Fruit fly (Drosophila melanogaster) whole organism, embryonic: ENCODE measurements around the gene AP-2mu.

ENCODE experiments used
- Atf-2 ChIP-seq: fragments of 200-800 bp; sonication (Bioruptor generic); optimal IDR thresholded peaks from 2 replicates; lab custom pipeline; 2016; ENCODE audit warnings: missing biosample characterization, missing genetic modification characterization
- B-H2 ChIP-seq: fragments of 200-800 bp; sonication (Bioruptor generic); optimal IDR thresholded peaks from 2 replicates; lab custom pipeline; 2018; ENCODE audit warnings: missing biosample characterization, mild to moderate bottlenecking, missing genetic modification characterization
- CG11696 ChIP-seq: fragments of 200-800 bp; sonication (Bioruptor generic); IDR thresholded peaks from 2 replicates; pipeline ENCODE4 v1.3.6; 2022; ENCODE audit warnings: missing biosample characterization, missing genetic modification characterization
- CG12104 ChIP-seq: fragments of 200-800 bp; sonication (Bioruptor generic); optimal IDR thresholded peaks from 3 replicates; lab custom pipeline; 2016; ENCODE audit warnings: missing biosample characterization, missing genetic modification characterization
- CG1529 ChIP-seq: fragments of 200-800 bp; sonication (Bioruptor generic); optimal IDR thresholded peaks from 3 replicates; lab custom pipeline; 2018; ENCODE audit warnings: missing biosample characterization, missing genetic modification characterization
- CG17385 ChIP-seq: fragments of 200-800 bp; sonication (Bioruptor generic); optimal IDR thresholded peaks from 3 replicates; lab custom pipeline; 2018; ENCODE audit warnings: missing biosample characterization, mild to moderate bottlenecking, missing genetic modification characterization
- CG17829 ChIP-seq: fragments of 200-800 bp; optimal IDR thresholded peaks from 2 replicates; lab custom pipeline; 2019; ENCODE audit warnings: missing biosample characterization, mild to moderate bottlenecking, missing genetic modification characterization, moderate library complexity
- CG2120 ChIP-seq: fragments of 200-800 bp; sonication (Bioruptor generic); optimal IDR thresholded peaks from 3 replicates; lab custom pipeline; 2016; ENCODE audit warnings: missing biosample characterization, missing genetic modification characterization
- CG31224 ChIP-seq: fragments of 200-800 bp; sonication (Bioruptor generic); IDR thresholded peaks from 2 replicates; pipeline ENCODE4 v1.3.6; 2022; ENCODE audit warnings: missing biosample characterization, missing genetic modification characterization
- CG31365 ChIP-seq: fragments of 200-800 bp; sonication (Bioruptor generic); optimal IDR thresholded peaks from 2 replicates; lab custom pipeline; 2018; ENCODE audit warnings: missing biosample characterization, mild to moderate bottlenecking, missing genetic modification characterization
- CG32532 ChIP-seq: fragments of 200-800 bp; sonication (Bioruptor generic); IDR thresholded peaks from 2 replicates; pipeline ENCODE4 v1.3.6; 2022; ENCODE audit warnings: missing biosample characterization, missing genetic modification characterization
- CG3838 ChIP-seq: fragments of 200-800 bp; sonication (Bioruptor generic); optimal IDR thresholded peaks from 3 replicates; lab custom pipeline; 2016; ENCODE audit warnings: missing biosample characterization, missing genetic modification characterization
- CG3847 ChIP-seq: fragments of 200-800 bp; sonication (Bioruptor generic); IDR thresholded peaks from 2 replicates; pipeline ENCODE4 v1.3.6; 2022; ENCODE audit warnings: missing biosample characterization, missing genetic modification characterization
- CG4360 ChIP-seq: fragments of 200-800 bp; sonication (Bioruptor generic); IDR thresholded peaks from 2 replicates; pipeline ENCODE4 v1.3.6; 2022; ENCODE audit warnings: missing biosample characterization, missing genetic modification characterization
- CG4707 ChIP-seq: fragments of 200-800 bp; sonication (Bioruptor generic); optimal IDR thresholded peaks from 2 replicates; lab custom pipeline; 2018; ENCODE audit warnings: missing biosample characterization, mild to moderate bottlenecking, missing genetic modification characterization, moderate library complexity
- CG5245 ChIP-seq: fragments of 200-800 bp; sonication (Bioruptor generic); optimal IDR thresholded peaks from 3 replicates; lab custom pipeline; 2016; ENCODE audit warnings: missing biosample characterization, missing genetic modification characterization
- CG6683 ChIP-seq: fragments of 200-800 bp; sonication (Bioruptor generic); optimal IDR thresholded peaks from 2 replicates; lab custom pipeline; 2017; ENCODE audit warnings: missing biosample characterization, mild to moderate bottlenecking, missing genetic modification characterization, missing genetic modification reagents
- CG8765 ChIP-seq: fragments of 200-800 bp; sonication (Bioruptor generic); IDR thresholded peaks from 2 replicates; pipeline ENCODE4 v1.3.6; 2022; ENCODE audit warnings: missing biosample characterization, missing genetic modification characterization
- CG9932 ChIP-seq: fragments of 200-800 bp; sonication (Bioruptor generic); IDR thresholded peaks from 2 replicates; pipeline ENCODE4 v1.3.6; 2022; ENCODE audit warnings: missing biosample characterization, missing genetic modification characterization
- Dek ChIP-seq: fragments of 200-800 bp; sonication (Bioruptor generic); optimal IDR thresholded peaks from 3 replicates; lab custom pipeline; 2019; ENCODE audit warnings: missing biosample characterization, mild to moderate bottlenecking, missing genetic modification characterization, moderate library complexity
- Doc3 ChIP-seq: fragments of 200-800 bp; sonication (Bioruptor generic); IDR thresholded peaks from 3 replicates; pipeline ENCODE4 v1.3.6; 2022; ENCODE audit warnings: missing biosample characterization, missing genetic modification characterization; ENCODE audit not compliant: partially characterized antibody
- HLH3B ChIP-seq: fragments of 200-800 bp; sonication (Bioruptor generic); IDR thresholded peaks from 2 replicates; pipeline ENCODE4 v1.3.6; 2022; ENCODE audit warnings: missing biosample characterization, missing genetic modification characterization
- MTF-1 ChIP-seq: fragments of 200-800 bp; sonication (Bioruptor generic); optimal IDR thresholded peaks from 2 replicates; lab custom pipeline; 2018; ENCODE audit warnings: missing biosample characterization, mild to moderate bottlenecking, missing genetic modification characterization, borderline replicate concordance
- Med ChIP-seq: fragments of 200-800 bp; sonication (Bioruptor generic); peaks from one replicate; lab custom pipeline; 2016; ENCODE audit warnings: missing biosample characterization, missing genetic modification characterization, mild to moderate bottlenecking, inconsistent platforms, moderate library complexity
- NC2α ChIP-seq: fragments of 200-800 bp; sonication (Bioruptor generic); optimal IDR thresholded peaks from 2 replicates; lab custom pipeline; 2016; ENCODE audit warnings: missing biosample characterization, missing genetic modification characterization
- Nf-YC ChIP-seq: fragments of 200-800 bp; optimal IDR thresholded peaks from 3 replicates; lab custom pipeline; 2019; ENCODE audit warnings: missing biosample characterization, mild to moderate bottlenecking, missing genetic modification characterization, moderate library complexity
- Sry-β ChIP-seq: fragments of 200-800 bp; sonication (Bioruptor generic); optimal IDR thresholded peaks from 2 replicates; lab custom pipeline; 2018; ENCODE audit warnings: missing biosample characterization, mild to moderate bottlenecking, missing genetic modification characterization, moderate library complexity
- Tbp ChIP-seq: fragments of >200 bp; optimal IDR thresholded peaks from 2 replicates; lab custom pipeline; 2018; ENCODE audit warnings: missing biosample characterization, missing genetic modification characterization
- Usf ChIP-seq: fragments of 200-800 bp; sonication (Bioruptor generic); optimal IDR thresholded peaks from 2 replicates; lab custom pipeline; 2017; ENCODE audit warnings: missing genotype, missing biosample characterization, missing genetic modification characterization
- amos ChIP-seq: fragments of 200-800 bp; sonication (Bioruptor generic); IDR thresholded peaks from 2 replicates; pipeline ENCODE4 v1.3.6; 2022; ENCODE audit warnings: missing biosample characterization, missing genetic modification characterization; ENCODE audit not compliant: partially characterized antibody
- bab2 ChIP-seq: fragments of 200-800 bp; sonication (Bioruptor generic); optimal IDR thresholded peaks from 2 replicates; lab custom pipeline; 2016; ENCODE audit warnings: missing biosample characterization, missing genetic modification characterization
- cato ChIP-seq: fragments of 200-800 bp; sonication (Bioruptor generic); optimal IDR thresholded peaks from 2 replicates; lab custom pipeline; 2016; ENCODE audit warnings: missing biosample characterization, missing genetic modification characterization, borderline replicate concordance
- caup ChIP-seq: fragments of 200-800 bp; sonication (Bioruptor generic); optimal IDR thresholded peaks from 3 replicates; lab custom pipeline; 2017; ENCODE audit warnings: missing biosample characterization, mild to moderate bottlenecking, missing genetic modification characterization, moderate library complexity; ENCODE audit not compliant: severe bottlenecking
- cg ChIP-seq: fragments of 200-800 bp; sonication (Bioruptor generic); optimal IDR thresholded peaks from 3 replicates; lab custom pipeline; 2019; ENCODE audit warnings: missing biosample characterization, mild to moderate bottlenecking, missing genetic modification characterization, moderate library complexity
- crp ChIP-seq, 2 experiments: fragments of 200-800 bp; sonication (Bioruptor generic); optimal IDR thresholded peaks; 2 replicates in 1 of 2; 3 replicates in 1 of 2; lab custom pipeline; 2017; ENCODE audit warnings: missing biosample characterization in 2 of 2, missing genetic modification characterization in 2 of 2, mild to moderate bottlenecking in 1 of 2, moderate library complexity in 1 of 2
- esg ChIP-seq: fragments of 200-800 bp; sonication (Bioruptor generic); conservative IDR thresholded peaks from 2 replicates; pipeline ENCODE4 v1.3.6; 2022; ENCODE audit warnings: missing biosample characterization, missing genetic modification characterization
- gro ChIP-seq: fragments of 200-800 bp; sonication (Bioruptor generic); optimal IDR thresholded peaks from 2 replicates; lab custom pipeline; 2016; ENCODE audit warnings: missing biosample characterization, missing genetic modification characterization
- hbn ChIP-seq: fragments of 200-800 bp; sonication (Bioruptor generic); IDR thresholded peaks from 2 replicates; pipeline ENCODE4 v1.3.6; 2022; ENCODE audit warnings: missing biosample characterization, missing genetic modification characterization; ENCODE audit not compliant: partially characterized antibody
- lmd ChIP-seq: fragments of 200-800 bp; sonication (Bioruptor generic); IDR thresholded peaks from 2 replicates; pipeline ENCODE4 v1.3.6; 2022; ENCODE audit warnings: missing biosample characterization, missing genetic modification characterization
- lola ChIP-seq, 3 experiments: fragments of >200 bp in 2 of 3; fragments of 200-800 bp in 1 of 3; sonication (Bioruptor generic) in 1 of 3; optimal IDR thresholded peaks; 2 replicates each; lab custom pipeline; 2017 to 2019; ENCODE audit warnings: missing biosample characterization in 3 of 3, missing genetic modification characterization in 3 of 3, mild to moderate bottlenecking in 1 of 3, moderate library complexity in 1 of 3
- mirr ChIP-seq: fragments of 200-800 bp; sonication (Bioruptor generic); optimal IDR thresholded peaks from 3 replicates; lab custom pipeline; 2018; ENCODE audit warnings: missing biosample characterization, mild to moderate bottlenecking, missing genetic modification characterization
- odd ChIP-seq: fragments of 200-800 bp; sonication (Bioruptor generic); optimal IDR thresholded peaks from 2 replicates; lab custom pipeline; 2017; ENCODE audit warnings: missing biosample characterization, mild to moderate bottlenecking, missing genetic modification characterization
- sens-2 ChIP-seq: fragments of 200-800 bp; sonication (Bioruptor generic); IDR thresholded peaks from 2 replicates; pipeline ENCODE4 v1.3.6; 2022; ENCODE audit warnings: missing biosample characterization, missing genetic modification characterization
- sisA ChIP-seq: fragments of 200-800 bp; sonication (Bioruptor generic); IDR thresholded peaks from 2 replicates; pipeline ENCODE4 v1.3.6; 2022; ENCODE audit warnings: missing biosample characterization, missing genetic modification characterization
- tin ChIP-seq: fragments of 200-800 bp; sonication (Bioruptor generic); optimal IDR thresholded peaks from 3 replicates; lab custom pipeline; 2016; ENCODE audit warnings: missing biosample characterization, missing genetic modification characterization
- tx ChIP-seq: fragments of 200-800 bp; sonication (Bioruptor generic); optimal IDR thresholded peaks from 2 replicates; lab custom pipeline; 2016; ENCODE audit warnings: missing biosample characterization, missing genetic modification characterization
- usp ChIP-seq: fragments of >200 bp; optimal IDR thresholded peaks from 2 replicates; lab custom pipeline; 2017; ENCODE audit warnings: missing biosample characterization, missing genetic modification characterization
- wdn ChIP-seq: fragments of 200-800 bp; sonication (Bioruptor generic); IDR thresholded peaks from 2 replicates; pipeline ENCODE4 v1.3.6; 2022; ENCODE audit warnings: missing biosample characterization, missing genetic modification characterization
- zen ChIP-seq: fragments of 200-800 bp; sonication (Bioruptor generic); optimal IDR thresholded peaks from 3 replicates; lab custom pipeline; 2018; ENCODE audit warnings: missing biosample characterization, mild to moderate bottlenecking, missing genetic modification characterization, moderate library complexity
- zf30C ChIP-seq: fragments of 200-800 bp; sonication (Bioruptor generic); optimal IDR thresholded peaks from 3 replicates; lab custom pipeline; 2018; ENCODE audit warnings: missing biosample characterization, mild to moderate bottlenecking, missing genetic modification characterization
- zfh1 ChIP-seq: fragments of 200-800 bp; sonication (Bioruptor generic); IDR thresholded peaks from 3 replicates; pipeline ENCODE4 v1.3.6; 2022; ENCODE audit warnings: missing biosample characterization, missing genetic modification characterization

Gene AP-2mu

dm6 chr3R:22487037-22487492 is 24.8 kb downstream of the AP-2mu start, which contains the start of gene Pfdn5 (continued):
- TF ChIP-seq Usf (no peak), CG11696 (no peak), CG31224 (GFP tag; lab: Robert Waterston, UW) (no peak), CG4360 (no peak), zfh1 (GFP tag; lab: Robert Waterston, UW) (no peak), CG9932 (GFP tag; lab: Robert Waterston, UW) (no peak), Tbp (GFP tag; lab: Kevin White, UChicago) (no peak), tin (GFP tag; lab: Kevin White, UChicago) (no peak), amos (GFP tag; lab: Robert Waterston, UW) (peak; percentile 77), crp (GFP tag; optimal IDR thresholded peaks at IDR 0.05; lab: Kevin White, UChicago) (peak in 1 of 2 experiments; percentile 38), HLH3B (no peak), Nf-YC (tag; lab: Kevin White, UChicago) (no peak), mirr (no peak), lola (GFP tag; optimal IDR thresholded peaks at IDR 0.05; lab: Kevin White, UChicago) (no peak), CG17385 (GFP tag; lab: Kevin White, UChicago) (no peak), wdn (GFP tag; lab: Robert Waterston, UW) (no peak), Sry-β (peak; percentile 60), zen (tag; lab: Kevin White, UChicago) (no peak), usp (GFP tag; lab: Kevin White, UChicago) (no peak), zf30C (GFP tag; lab: Kevin White, UChicago) (no peak), lmd (no peak), Med (GFP tag; lab: Kevin White, UChicago) (peak; percentile 87), CG3838 (GFP tag; lab: Kevin White, UChicago) (no peak), CG2120 (GFP tag; lab: Kevin White, UChicago) (peak; percentile 49), cg (no peak), CG12104 (no peak), caup (GFP tag; lab: Kevin White, UChicago) (no peak), MTF-1 (GFP tag; lab: Kevin White, UChicago) (no peak), sisA (no peak), hbn (GFP tag; lab: Robert Waterston, UW) (peak; percentile 74), CG5245 (GFP tag; lab: Kevin White, UChicago) (no peak), CG32532 (GFP tag; lab: Robert Waterston, UW) (no peak), odd (GFP tag; lab: Kevin White, UChicago) (no peak), bab2 (GFP tag; lab: Kevin White, UChicago) (no peak), sens-2 (GFP tag; lab: Robert Waterston, UW) (no peak), cato (GFP tag; lab: Kevin White, UChicago) (no peak), CG4707 (no peak), NC2α (GFP tag; lab: Kevin White, UChicago) (no peak), CG8765 (GFP tag; lab: Robert Waterston, UW) (no peak), CG31365 (no peak), CG17829 (tag; lab: Kevin White, UChicago) (no peak), CG6683 (GFP tag; lab: Kevin White, UChicago) (no peak), B-H2 (GFP tag; lab: Kevin White, UChicago) (peak; percentile 38), Doc3 (GFP tag; lab: Robert Waterston, UW) (peak; percentile 62; the same call in 2 of the 3 replicates), Dek (tag; lab: Kevin White, UChicago) (no peak), gro (GFP tag; lab: Kevin White, UChicago) (no peak), CG1529 (GFP tag; lab: Kevin White, UChicago) (no peak), Atf-2 (GFP tag; lab: Kevin White, UChicago) (no peak), CG3847 (0 out of 2 replicates have a peak, but pooled peaks have one; percentile 15), esg (GFP tag; lab: Robert Waterston, UW) (no peak), tx (GFP tag; lab: Kevin White, UChicago) (peak; percentile 12)
